Worm (Caenorhabditis elegans) whole organism, L1 larva: ENCODE measurements around the gene T04A11.4.

Source experiments
- ama-1 ChIP-seq: fragments of 150-350 bp; optimal IDR thresholded peaks from 2 replicates; lab custom pipeline; 2014
- efl-1 ChIP-seq, 4 experiments: fragments of 150-350 bp; optimal IDR thresholded peaks in 3 of 4; peaks in 1 of 4; 1 replicate in 1 of 4; 2 replicates in 3 of 4; lab custom pipeline; 2014; ENCODE audit warnings: missing biosample characterization in 2 of 4, missing genetic modification characterization in 2 of 4, missing genetic modification reagents in 2 of 4
- elt-3 ChIP-seq, 6 experiments: fragments of 150-350 bp in 1 of 6; sonication (generic microtip); optimal IDR thresholded peaks; 2 replicates each; lab custom pipeline; 2017 to 2018; ENCODE audit warnings: missing biosample characterization in 6 of 6, missing genetic modification characterization in 6 of 6, inconsistent platforms in 1 of 6
- lin-35 ChIP-seq, 2 experiments: fragments of 150-350 bp; optimal IDR thresholded peaks; 2 replicates each; lab custom pipeline; 2014; ENCODE audit warnings: missing biosample characterization in 2 of 2, missing genetic modification characterization in 2 of 2, missing genetic modification reagents in 2 of 2
- lir-3 ChIP-seq: sonication (generic microtip); optimal IDR thresholded peaks from 2 replicates; lab custom pipeline; 2016; ENCODE audit warnings: mild to moderate bottlenecking, missing genetic modification characterization, moderate library complexity, missing compliant biosample characterization; ENCODE audit not compliant: poor library complexity
- mep-1 ChIP-seq: fragments of 150-350 bp; optimal IDR thresholded peaks from 2 replicates; lab custom pipeline; 2014; ENCODE audit warnings: missing biosample characterization, missing genetic modification characterization
- nhr-237 ChIP-seq: fragments of 150-350 bp; optimal IDR thresholded peaks from 2 replicates; lab custom pipeline; 2014; ENCODE audit warnings: missing biosample characterization, missing genetic modification characterization
- nhr-28 ChIP-seq: fragments of 150-350 bp; optimal IDR thresholded peaks from 2 replicates; lab custom pipeline; 2014; ENCODE audit warnings: missing biosample characterization, missing genetic modification characterization
- nhr-76 ChIP-seq: sonication (generic microtip); optimal IDR thresholded peaks from 2 replicates; lab custom pipeline; 2017; ENCODE audit warnings: missing biosample characterization, missing genetic modification characterization
- nhr-77 ChIP-seq: fragments of 150-350 bp; optimal IDR thresholded peaks from 2 replicates; lab custom pipeline; 2014; ENCODE audit warnings: missing biosample characterization, missing genetic modification characterization
- nhr-84 ChIP-seq: sonication (generic microtip); optimal IDR thresholded peaks from 2 replicates; lab custom pipeline; 2017; ENCODE audit warnings: missing biosample characterization, missing genetic modification characterization
- unc-130 ChIP-seq: fragments of 150-350 bp; optimal IDR thresholded peaks from 2 replicates; lab custom pipeline; 2017; ENCODE audit warnings: missing biosample characterization, missing genetic modification characterization, inconsistent platforms
- zag-1 ChIP-seq: fragments of 150-350 bp; optimal IDR thresholded peaks from 2 replicates; lab custom pipeline; 2014; ENCODE audit warnings: missing biosample characterization, missing genetic modification characterization
- ztf-4 ChIP-seq: fragments of 150-350 bp; optimal IDR thresholded peaks from 2 replicates; lab custom pipeline; 2014; ENCODE audit warnings: missing biosample characterization, missing genetic modification characterization

DNA sequence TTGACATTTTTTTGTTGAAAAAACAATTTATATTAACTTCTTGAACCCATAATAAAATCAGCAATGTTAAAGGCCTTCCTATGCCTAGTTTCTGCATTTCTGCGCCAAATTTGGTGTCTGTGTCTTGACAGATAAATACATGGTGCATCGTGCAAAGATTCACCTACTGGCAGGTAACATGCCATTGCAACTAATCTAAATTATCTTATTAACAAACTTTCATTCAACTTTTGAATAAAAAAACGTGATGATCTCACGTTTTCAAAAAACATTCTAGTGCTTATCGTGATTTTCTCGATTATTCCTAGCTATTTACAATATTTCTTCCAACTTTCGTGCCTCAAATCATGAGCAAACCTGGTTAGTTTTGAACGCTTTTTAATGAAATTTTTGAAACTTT is 27.8 kb downstream of the T04A11.4 start, which contains the start of gene C25G4.7:
- TF ChIP-seq ztf-4 (tag; lab: Kevin White, UChicago) = no peak
- no peak for TF ChIP-seq nhr-77 (tag; lab: Kevin White, UChicago)
- TF ChIP-seq lin-35 (GFP tag; optimal IDR thresholded peaks at IDR 0.05; lab: Kevin White, UChicago) = no peak
- TF ChIP-seq nhr-28 = no peak
- no peak for TF ChIP-seq nhr-76 (tag; lab: Kevin White, UChicago)
- no peak for TF ChIP-seq mep-1
- no peak for TF ChIP-seq nhr-237 (tag; lab: Kevin White, UChicago)
- TF ChIP-seq ama-1 (lab: Kevin White, UChicago) = no peak
- no peak for TF ChIP-seq zag-1 (tag; lab: Kevin White, UChicago)
- TF ChIP-seq elt-3 (tag; optimal IDR thresholded peaks at IDR 0.05; lab: Kevin White, UChicago) = no peak
- TF ChIP-seq nhr-84 (tag; lab: Kevin White, UChicago) = no peak
- no peak for TF ChIP-seq lir-3 (tag; lab: Kevin White, UChicago)
- TF ChIP-seq unc-130 (tag; lab: Kevin White, UChicago) = no peak
- no peak for TF ChIP-seq efl-1 (optimal IDR thresholded peaks at IDR 0.05; lab: Kevin White, UChicago)
- TF ChIP-seq efl-1 (GFP tag; optimal IDR thresholded peaks at IDR 0.05 in 1 of 2; lab: Kevin White, UChicago) = no peak
